Fruit fly (Drosophila melanogaster) whole organism, embryonic: Measurements from ENCODE around the gene WASp.

Experiments used
- Adf1 ChIP-seq: fragments of 200-800 bp; sonication (Bioruptor generic); IDR thresholded peaks from 2 replicates; pipeline ENCODE4 v1.3.6; 2022; ENCODE audit warnings: missing biosample characterization, missing genetic modification characterization
- CG10366 ChIP-seq: fragments of 200-800 bp; sonication (Bioruptor generic); IDR thresholded peaks from 2 replicates; pipeline ENCODE4 v1.3.6; 2022; ENCODE audit warnings: missing biosample characterization, missing genetic modification characterization
- CG11560 ChIP-seq: fragments of 200-800 bp; sonication (Bioruptor generic); IDR thresholded peaks from 3 replicates; pipeline ENCODE4 v1.3.6; 2022; ENCODE audit warnings: missing biosample characterization, missing genetic modification characterization
- CG11695 ChIP-seq: fragments of 200-800 bp; sonication (Bioruptor generic); IDR thresholded peaks from 3 replicates; pipeline ENCODE4 v1.3.6; 2022; ENCODE audit warnings: missing biosample characterization, missing genetic modification characterization
- CG12744 ChIP-seq: fragments of 200-800 bp; sonication (Bioruptor generic); optimal IDR thresholded peaks from 2 replicates; lab custom pipeline; 2016; ENCODE audit warnings: missing biosample characterization, missing genetic modification characterization
- CG13894 ChIP-seq: fragments of 200-800 bp; sonication (Bioruptor generic); optimal IDR thresholded peaks from 3 replicates; lab custom pipeline; 2018; ENCODE audit warnings: missing biosample characterization, mild to moderate bottlenecking, missing genetic modification characterization, moderate library complexity
- CG14050 ChIP-seq: fragments of 200-800 bp; sonication (Bioruptor generic); IDR thresholded peaks from 3 replicates; pipeline ENCODE4 v1.3.6; 2022; ENCODE audit warnings: missing biosample characterization, missing genetic modification characterization
- CG1647 ChIP-seq: fragments of 200-800 bp; sonication (Bioruptor generic); optimal IDR thresholded peaks from 3 replicates; lab custom pipeline; 2016; ENCODE audit warnings: missing biosample characterization, missing genetic modification characterization
- CG17612 ChIP-seq: fragments of 200-800 bp; sonication (Bioruptor generic); IDR thresholded peaks from 2 replicates; pipeline ENCODE4 v1.3.6; 2022; ENCODE audit warnings: missing biosample characterization, missing genetic modification characterization
- CG1792 ChIP-seq: fragments of 200-800 bp; sonication (Bioruptor generic); optimal IDR thresholded peaks from 2 replicates; lab custom pipeline; 2016; ENCODE audit warnings: missing biosample characterization, missing genetic modification characterization
- CG18599 ChIP-seq: fragments of 200-800 bp; sonication (Bioruptor generic); optimal IDR thresholded peaks from 3 replicates; lab custom pipeline; 2017; ENCODE audit warnings: missing biosample characterization, missing genetic modification characterization, mild to moderate bottlenecking, moderate library complexity, missing genetic modification reagents
- CG30020 ChIP-seq: fragments of 200-800 bp; optimal IDR thresholded peaks from 2 replicates; lab custom pipeline; 2019; ENCODE audit warnings: missing biosample characterization, mild to moderate bottlenecking, missing genetic modification characterization, moderate library complexity
- CG42726 ChIP-seq: fragments of 200-800 bp; sonication (Bioruptor generic); IDR thresholded peaks from 2 replicates; pipeline ENCODE4 v1.3.6; 2022; ENCODE audit warnings: missing biosample characterization, missing genetic modification characterization; ENCODE audit not compliant: partially characterized antibody
- CG4328 ChIP-seq: fragments of 200-800 bp; sonication (Bioruptor generic); optimal IDR thresholded peaks from 3 replicates; lab custom pipeline; 2017; ENCODE audit warnings: missing biosample characterization, missing genetic modification reagents, missing genetic modification characterization
- CG4820 ChIP-seq: fragments of 200-800 bp; sonication (Bioruptor generic); optimal IDR thresholded peaks from 3 replicates; lab custom pipeline; 2016; ENCODE audit warnings: missing biosample characterization, missing genetic modification characterization
- CG6175 ChIP-seq: fragments of 200-800 bp; sonication (Bioruptor generic); IDR thresholded peaks from 3 replicates; pipeline ENCODE4 v1.3.6; 2022; ENCODE audit warnings: missing biosample characterization, missing genetic modification characterization
- CG8478 ChIP-seq: fragments of >200 bp; optimal IDR thresholded peaks from 2 replicates; lab custom pipeline; 2018
- CG9437 ChIP-seq: fragments of 200-800 bp; sonication (Bioruptor generic); optimal IDR thresholded peaks from 2 replicates; lab custom pipeline; 2018; ENCODE audit warnings: missing biosample characterization, mild to moderate bottlenecking, missing genetic modification characterization
- E2f1 ChIP-seq: fragments of 200-800 bp; sonication (Bioruptor generic); IDR thresholded peaks from 2 replicates; pipeline ENCODE4 v1.3.6; 2022; ENCODE audit warnings: missing biosample characterization, missing genetic modification characterization
- ERR ChIP-seq: fragments of 200-800 bp; sonication (Bioruptor generic); optimal IDR thresholded peaks from 2 replicates; lab custom pipeline; 2016; ENCODE audit warnings: missing biosample characterization, missing genetic modification characterization
- H2.0 ChIP-seq: fragments of 200-800 bp; sonication (Bioruptor generic); IDR thresholded peaks from 2 replicates; pipeline ENCODE4 v1.3.6; 2022; ENCODE audit warnings: missing biosample characterization, missing genetic modification characterization
- Jarid2 ChIP-seq: fragments of 200-800 bp; sonication (Bioruptor generic); optimal IDR thresholded peaks from 3 replicates; lab custom pipeline; 2017; ENCODE audit warnings: mild to moderate bottlenecking, missing biosample characterization, missing genetic modification reagents, missing genetic modification characterization
- Nf-YB ChIP-seq: fragments of 200-800 bp; sonication (Bioruptor generic); optimal IDR thresholded peaks from 3 replicates; lab custom pipeline; 2019; ENCODE audit warnings: missing biosample characterization, mild to moderate bottlenecking, missing genetic modification characterization, moderate library complexity
- Side ChIP-seq: fragments of 200-800 bp; sonication (Bioruptor generic); optimal IDR thresholded peaks from 2 replicates; lab custom pipeline; 2016; ENCODE audit warnings: missing biosample characterization, missing genetic modification characterization
- Vsx1 ChIP-seq: fragments of 200-800 bp; sonication (Bioruptor generic); optimal IDR thresholded peaks from 2 replicates; lab custom pipeline; 2017; ENCODE audit warnings: missing biosample characterization, mild to moderate bottlenecking, missing genetic modification characterization, missing genetic modification reagents
- Xbp1 ChIP-seq: fragments of 200-800 bp; sonication (Bioruptor generic); optimal IDR thresholded peaks from 3 replicates; lab custom pipeline; 2016; ENCODE audit warnings: missing biosample characterization, mild to moderate bottlenecking, missing genetic modification characterization
- al ChIP-seq: fragments of 200-800 bp; sonication (Bioruptor generic); IDR thresholded peaks from 2 replicates; pipeline ENCODE4 v1.3.6; 2022; ENCODE audit warnings: missing biosample characterization, missing genetic modification characterization
- br ChIP-seq: fragments of >200 bp; optimal IDR thresholded peaks from 2 replicates; lab custom pipeline; 2017
- chm ChIP-seq: fragments of 200-800 bp; sonication (Bioruptor generic); IDR thresholded peaks from 2 replicates; pipeline ENCODE4 v1.3.6; 2022; ENCODE audit warnings: missing biosample characterization, missing genetic modification characterization
- crc ChIP-seq: fragments of 200-800 bp; sonication (Bioruptor generic); optimal IDR thresholded peaks from 2 replicates; lab custom pipeline; 2016; ENCODE audit warnings: missing biosample characterization, missing genetic modification characterization
- dan ChIP-seq: fragments of 200-800 bp; sonication (Bioruptor generic); IDR thresholded peaks from 2 replicates; pipeline ENCODE4 v1.3.6; 2022; ENCODE audit warnings: missing biosample characterization, missing genetic modification characterization
- eve ChIP-seq, 2 experiments: fragments of >200 bp; optimal IDR thresholded peaks; 2 replicates each; lab custom pipeline; 2017; ENCODE audit warnings: missing biosample characterization in 2 of 2, missing genetic modification characterization in 2 of 2
- exex ChIP-seq: fragments of 200-800 bp; sonication (Bioruptor generic); optimal IDR thresholded peaks from 4 replicates; lab custom pipeline; 2018; ENCODE audit warnings: missing biosample characterization, mild to moderate bottlenecking, missing genetic modification characterization, moderate library complexity
- gt ChIP-seq: fragments of 200-800 bp; sonication (Bioruptor generic); IDR thresholded peaks from 2 replicates; pipeline ENCODE4 v1.3.6; 2022; ENCODE audit warnings: missing biosample characterization, missing genetic modification characterization
- ind ChIP-seq: fragments of 200-800 bp; sonication (Bioruptor generic); optimal IDR thresholded peaks from 3 replicates; lab custom pipeline; 2016; ENCODE audit warnings: missing biosample characterization, missing genetic modification characterization
- lov ChIP-seq, 2 experiments: fragments of 200-800 bp in 1 of 2; fragments of >200 bp in 1 of 2; sonication (Bioruptor generic) in 1 of 2; IDR thresholded peaks in 1 of 2; optimal IDR thresholded peaks in 1 of 2; 2 replicates in 1 of 2; 3 replicates in 1 of 2; pipeline versions ENCODE4 v1.3.6 to Lab custom; 2017 to 2022; ENCODE audit warnings: missing biosample characterization in 1 of 2, missing genetic modification characterization in 1 of 2
- maf-S ChIP-seq: fragments of 200-800 bp; sonication (Bioruptor generic); optimal IDR thresholded peaks from 2 replicates; lab custom pipeline; 2016; ENCODE audit warnings: missing biosample characterization, missing genetic modification characterization
- sc ChIP-seq, 3 experiments: fragments of >200 bp in 2 of 3; fragments of 200-800 bp in 1 of 3; sonication (Bioruptor generic) in 1 of 3; optimal IDR thresholded peaks; 2 replicates in 2 of 3; 3 replicates in 1 of 3; lab custom pipeline; 2017; ENCODE audit warnings: mild to moderate bottlenecking in 1 of 3, missing biosample characterization in 1 of 3, missing genetic modification characterization in 1 of 3, missing genetic modification reagents in 1 of 3
- scrt ChIP-seq: fragments of 200-800 bp; sonication (Bioruptor generic); optimal IDR thresholded peaks from 2 replicates; lab custom pipeline; 2018; ENCODE audit warnings: missing biosample characterization, mild to moderate bottlenecking, missing genetic modification characterization, moderate library complexity
- shn ChIP-seq: fragments of 200-800 bp; sonication (Bioruptor generic); optimal IDR thresholded peaks from 3 replicates; lab custom pipeline; 2016; ENCODE audit warnings: missing biosample characterization, missing genetic modification characterization
- sisA ChIP-seq: fragments of 200-800 bp; sonication (Bioruptor generic); IDR thresholded peaks from 2 replicates; pipeline ENCODE4 v1.3.6; 2022; ENCODE audit warnings: missing biosample characterization, missing genetic modification characterization
- slbo ChIP-seq: fragments of 200-800 bp; sonication (Bioruptor generic); IDR thresholded peaks from 2 replicates; pipeline ENCODE4 v1.3.6; 2022; ENCODE audit warnings: missing biosample characterization, missing genetic modification characterization
- sob ChIP-seq: fragments of 200-800 bp; sonication (Bioruptor generic); IDR thresholded peaks from 2 replicates; pipeline ENCODE4 v1.3.6; 2022; ENCODE audit warnings: missing biosample characterization, missing genetic modification characterization
- tap ChIP-seq: fragments of 200-800 bp; optimal IDR thresholded peaks from 3 replicates; lab custom pipeline; 2019; ENCODE audit warnings: missing biosample characterization, mild to moderate bottlenecking, missing genetic modification characterization, moderate library complexity
- tll ChIP-seq, 2 experiments: fragments of 200-800 bp in 1 of 2; fragments of >200 bp in 1 of 2; sonication (Bioruptor generic) in 1 of 2; optimal IDR thresholded peaks; 2 replicates each; lab custom pipeline; 2017 to 2019; ENCODE audit warnings: missing biosample characterization in 2 of 2, missing genetic modification characterization in 2 of 2, mild to moderate bottlenecking in 1 of 2, moderate library complexity in 1 of 2
- tna ChIP-seq: fragments of 200-800 bp; sonication (Bioruptor generic); IDR thresholded peaks from 2 replicates; pipeline ENCODE4 v1.3.6; 2022; ENCODE audit warnings: missing biosample characterization, missing genetic modification characterization; ENCODE audit not compliant: partially characterized antibody
- unpg ChIP-seq: fragments of 200-800 bp; sonication (Bioruptor generic); optimal IDR thresholded peaks from 3 replicates; lab custom pipeline; 2018; ENCODE audit warnings: missing biosample characterization, mild to moderate bottlenecking, missing genetic modification characterization, moderate library complexity
- usp ChIP-seq: fragments of >200 bp; optimal IDR thresholded peaks from 2 replicates; lab custom pipeline; 2017; ENCODE audit warnings: missing biosample characterization, missing genetic modification characterization
- wek ChIP-seq: fragments of 200-800 bp; sonication (Bioruptor generic); optimal IDR thresholded peaks from 3 replicates; lab custom pipeline; 2018; ENCODE audit warnings: missing biosample characterization, mild to moderate bottlenecking, missing genetic modification characterization, moderate library complexity

WASp gene

dm6 chr3R:28880066-28880842, 48.4 kb upstream of the WASp start, which contains the start of the genes Nepl19 and Nepl20 (continued):
- TF ChIP-seq wek (GFP tag; lab: Kevin White, UChicago), result peak; percentile 21
- TF ChIP-seq slbo (GFP tag; lab: Robert Waterston, UW), result peak; percentile 84
- TF ChIP-seq CG11695 (GFP tag; lab: Robert Waterston, UW), result peak; percentile 86; the same call in 2 of the 3 replicates
- TF ChIP-seq E2f1, result peak; percentile 82
- TF ChIP-seq tll (GFP tag; optimal IDR thresholded peaks at IDR 0.05; lab: Kevin White, UChicago), result no peak
- no peak for TF ChIP-seq usp (GFP tag; lab: Kevin White, UChicago)
- peak; percentile 21 for TF ChIP-seq exex (tag; lab: Kevin White, UChicago)
- peak; percentile 67 for TF ChIP-seq tap (tag; lab: Kevin White, UChicago)
- TF ChIP-seq H2.0 (GFP tag; lab: Robert Waterston, UW), result peak; percentile 69
- peak; percentile 79 for TF ChIP-seq ind (GFP tag; lab: Kevin White, UChicago)
- TF ChIP-seq Xbp1 (GFP tag; lab: Kevin White, UChicago), result peak; percentile 77
- TF ChIP-seq CG42726 (GFP tag; lab: Robert Waterston, UW), result no peak
- peak; percentile 83 for TF ChIP-seq unpg (GFP tag; lab: Kevin White, UChicago)
- TF ChIP-seq CG30020 (tag; lab: Kevin White, UChicago), result no peak
- TF ChIP-seq Jarid2 (GFP tag; lab: Kevin White, UChicago), result peak; percentile 30
- peak; percentile 16 for TF ChIP-seq CG4328 (GFP tag; lab: Kevin White, UChicago)
- TF ChIP-seq chm (GFP tag; lab: Robert Waterston, UW), result peak; percentile 83
- TF ChIP-seq CG6175 (GFP tag; lab: Robert Waterston, UW), result peak; percentile 70; the same call in 2 of the 3 replicates
- peak; percentile 48 for TF ChIP-seq CG17612 (GFP tag; lab: Robert Waterston, UW)
- peak; percentile 16 for TF ChIP-seq Side (GFP tag; lab: Kevin White, UChicago)
- peak; percentile 94 for TF ChIP-seq CG18599 (GFP tag; lab: Kevin White, UChicago)
- TF ChIP-seq sob (GFP tag; lab: Robert Waterston, UW), result peak; percentile 88
- no peak for TF ChIP-seq lov (optimal IDR thresholded peaks at IDR 0.05; lab: Kevin White, UChicago)
- TF ChIP-seq lov (GFP tag; IDR thresholded peaks at IDR 0.05; lab: Robert Waterston, UW), result peak; percentile 72; the same call in 1 of the 3 replicates
- TF ChIP-seq crc (GFP tag; lab: Kevin White, UChicago), result peak; percentile 11
- TF ChIP-seq tna (GFP tag; lab: Robert Waterston, UW), result no peak
- peak; percentile 46 for TF ChIP-seq Adf1
- peak; percentile 80 for TF ChIP-seq sisA (GFP tag; lab: Robert Waterston, UW)
- no peak for TF ChIP-seq CG8478 (lab: Kevin White, UChicago)
- peak; percentile 38 for TF ChIP-seq CG1647
- TF ChIP-seq CG4820 (GFP tag; lab: Kevin White, UChicago), result peak; percentile 79
- TF ChIP-seq Nf-YB (GFP tag; lab: Kevin White, UChicago), result peak; percentile 51
- TF ChIP-seq CG10366 (GFP tag; lab: Robert Waterston, UW), result peak; percentile 74
- peak; percentile 25 for TF ChIP-seq CG1792
- TF ChIP-seq Vsx1 (GFP tag; lab: Kevin White, UChicago), result peak; percentile 44
- peak; percentile 27 for TF ChIP-seq ERR (GFP tag; lab: Kevin White, UChicago)
- peak; percentile 42; the same call in 1 of the 2 replicates for TF ChIP-seq dan (GFP tag; lab: Robert Waterston, UW)
- no peak for TF ChIP-seq maf-S (GFP tag; lab: Kevin White, UChicago)
- TF ChIP-seq al (GFP tag; lab: Robert Waterston, UW), result peak; percentile 49; the same call in 1 of the 2 replicates
- no peak for TF ChIP-seq eve (GFP tag; optimal IDR thresholded peaks at IDR 0.05; lab: Kevin White, UChicago)
- peak; percentile 77 for TF ChIP-seq scrt (GFP tag; lab: Kevin White, UChicago)
- peak; percentile 50; the same call in 2 of the 3 replicates for TF ChIP-seq CG14050 (GFP tag; lab: Robert Waterston, UW)
- no peak for TF ChIP-seq br (lab: Kevin White, UChicago)
- TF ChIP-seq gt, result peak; percentile 50
- TF ChIP-seq shn (GFP tag; lab: Kevin White, UChicago), result no peak
- TF ChIP-seq CG9437 (GFP tag; lab: Kevin White, UChicago), result peak; percentile 49
- TF ChIP-seq CG11560 (tag; lab: Robert Waterston, UW), result peak; percentile 79
- no peak for TF ChIP-seq CG13894 (tag; lab: Kevin White, UChicago)
- no peak for TF ChIP-seq CG12744 (GFP tag; lab: Kevin White, UChicago)
- TF ChIP-seq sc (optimal IDR thresholded peaks at IDR 0.05; lab: Kevin White, UChicago), result no peak
- peak; percentile 42 for TF ChIP-seq sc (GFP tag; optimal IDR thresholded peaks at IDR 0.05; lab: Kevin White, UChicago)
